Fruit fly (Drosophila melanogaster) whole organism, embryonic: ENCODE measurements around the gene Rad1.
A peak's percentile ranks its signal among the peaks of the same experiment; 100 is the strongest.

Source experiments
- Antp ChIP-seq: fragments of 200-800 bp; sonication (Bioruptor generic); optimal IDR thresholded peaks from 3 replicates; lab custom pipeline; 2016; ENCODE audit warnings: missing biosample characterization, missing genetic modification characterization
- Atf3 ChIP-seq: fragments of 200-800 bp; sonication (Bioruptor generic); optimal IDR thresholded peaks from 3 replicates; lab custom pipeline; 2016; ENCODE audit warnings: missing biosample characterization, missing genetic modification characterization
- B-H2 ChIP-seq: fragments of 200-800 bp; sonication (Bioruptor generic); optimal IDR thresholded peaks from 2 replicates; lab custom pipeline; 2018; ENCODE audit warnings: missing biosample characterization, mild to moderate bottlenecking, missing genetic modification characterization
- CG10147 ChIP-seq: fragments of 200-800 bp; sonication (Bioruptor generic); optimal IDR thresholded peaks from 2 replicates; lab custom pipeline; 2019; ENCODE audit warnings: missing biosample characterization, mild to moderate bottlenecking, missing genetic modification characterization, moderate library complexity
- CG10543 ChIP-seq: fragments of 200-800 bp; sonication (Bioruptor generic); optimal IDR thresholded peaks from 3 replicates; lab custom pipeline; 2017; ENCODE audit warnings: missing biosample characterization, mild to moderate bottlenecking, missing genetic modification characterization, moderate library complexity
- CG11504 ChIP-seq: fragments of 200-800 bp; sonication (Bioruptor generic); optimal IDR thresholded peaks from 3 replicates; lab custom pipeline; 2019; ENCODE audit warnings: missing biosample characterization, mild to moderate bottlenecking, missing genetic modification characterization, moderate library complexity
- CG12155 ChIP-seq: fragments of 200-800 bp; sonication (Bioruptor generic); optimal IDR thresholded peaks from 3 replicates; lab custom pipeline; 2016; ENCODE audit warnings: missing biosample characterization, missing genetic modification characterization
- CG12744 ChIP-seq: fragments of 200-800 bp; sonication (Bioruptor generic); optimal IDR thresholded peaks from 2 replicates; lab custom pipeline; 2016; ENCODE audit warnings: missing biosample characterization, missing genetic modification characterization
- CG13123 ChIP-seq: fragments of 200-800 bp; sonication (Bioruptor generic); optimal IDR thresholded peaks from 2 replicates; lab custom pipeline; 2016; ENCODE audit warnings: missing biosample characterization, missing genetic modification characterization
- CG13624 ChIP-seq: fragments of 200-800 bp; sonication (Bioruptor generic); optimal IDR thresholded peaks from 2 replicates; lab custom pipeline; 2016; ENCODE audit warnings: missing biosample characterization, missing genetic modification characterization
- CG14860 ChIP-seq: fragments of 200-800 bp; sonication (Bioruptor generic); IDR thresholded peaks from 3 replicates; pipeline ENCODE4 v1.3.6; 2022; ENCODE audit warnings: missing biosample characterization, missing genetic modification characterization; ENCODE audit not compliant: partially characterized antibody
- CG15269 ChIP-seq: fragments of 200-800 bp; sonication (Bioruptor generic); optimal IDR thresholded peaks from 2 replicates; lab custom pipeline; 2018; ENCODE audit warnings: missing biosample characterization, mild to moderate bottlenecking, missing genetic modification characterization, moderate library complexity
- CG15514 ChIP-seq: fragments of 200-800 bp; sonication (Bioruptor generic); optimal IDR thresholded peaks from 3 replicates; lab custom pipeline; 2017; ENCODE audit warnings: missing biosample characterization, missing genetic modification characterization, mild to moderate bottlenecking, moderate library complexity, missing genetic modification reagents
- CG15601 ChIP-seq: fragments of 200-800 bp; sonication (Bioruptor generic); optimal IDR thresholded peaks from 3 replicates; lab custom pipeline; 2019; ENCODE audit warnings: missing biosample characterization, mild to moderate bottlenecking, missing genetic modification characterization, moderate library complexity
- CG15696 ChIP-seq: fragments of 200-800 bp; sonication (Bioruptor generic); optimal IDR thresholded peaks from 2 replicates; lab custom pipeline; 2019; ENCODE audit warnings: missing biosample characterization, mild to moderate bottlenecking, missing genetic modification characterization, moderate library complexity
- CG1602 ChIP-seq: fragments of 200-800 bp; sonication (Bioruptor generic); optimal IDR thresholded peaks from 3 replicates; lab custom pipeline; 2016; ENCODE audit warnings: missing biosample characterization, missing genetic modification characterization
- CG2120 ChIP-seq: fragments of 200-800 bp; sonication (Bioruptor generic); optimal IDR thresholded peaks from 3 replicates; lab custom pipeline; 2016; ENCODE audit warnings: missing biosample characterization, missing genetic modification characterization
- CG31388 ChIP-seq: fragments of 200-800 bp; sonication (Bioruptor generic); optimal IDR thresholded peaks from 2 replicates; lab custom pipeline; 2016; ENCODE audit warnings: missing biosample characterization, missing genetic modification characterization
- CG31441 ChIP-seq: fragments of 200-800 bp; sonication (Bioruptor generic); IDR thresholded peaks from 2 replicates; pipeline ENCODE4 v1.3.6; 2022; ENCODE audit warnings: missing biosample characterization, missing genetic modification characterization
- CG6683 ChIP-seq: fragments of 200-800 bp; sonication (Bioruptor generic); optimal IDR thresholded peaks from 2 replicates; lab custom pipeline; 2017; ENCODE audit warnings: missing biosample characterization, mild to moderate bottlenecking, missing genetic modification characterization, missing genetic modification reagents
- CG7786 ChIP-seq: fragments of 200-800 bp; sonication (Bioruptor generic); optimal IDR thresholded peaks from 2 replicates; lab custom pipeline; 2016; ENCODE audit warnings: missing biosample characterization, missing genetic modification characterization
- CG7963 ChIP-seq: fragments of 200-800 bp; sonication (Bioruptor generic); IDR thresholded peaks from 3 replicates; pipeline ENCODE4 v1.3.6; 2022; ENCODE audit warnings: missing biosample characterization, missing genetic modification characterization; ENCODE audit not compliant: partially characterized antibody
- D ChIP-seq, 2 experiments: fragments of 200-800 bp in 1 of 2; fragments of >200 bp in 1 of 2; sonication (Bioruptor generic) in 1 of 2; optimal IDR thresholded peaks; 2 replicates in 1 of 2; 3 replicates in 1 of 2; lab custom pipeline; 2017; ENCODE audit warnings: mild to moderate bottlenecking in 1 of 2, missing biosample characterization in 1 of 2, missing genetic modification characterization in 1 of 2, missing genetic modification reagents in 1 of 2
- D19B ChIP-seq: fragments of 200-800 bp; sonication (Bioruptor generic); optimal IDR thresholded peaks from 2 replicates; lab custom pipeline; 2017; ENCODE audit warnings: missing biosample characterization, mild to moderate bottlenecking, missing genetic modification characterization
- Doc3 ChIP-seq: fragments of 200-800 bp; sonication (Bioruptor generic); IDR thresholded peaks from 3 replicates; pipeline ENCODE4 v1.3.6; 2022; ENCODE audit warnings: missing biosample characterization, missing genetic modification characterization; ENCODE audit not compliant: partially characterized antibody
- E2f2 ChIP-seq: fragments of 200-800 bp; sonication (Bioruptor generic); IDR thresholded peaks from 2 replicates; pipeline ENCODE4 v1.3.6; 2022; ENCODE audit warnings: missing biosample characterization, missing genetic modification characterization
- H15 ChIP-seq: fragments of 200-800 bp; sonication (Bioruptor generic); IDR thresholded peaks from 3 replicates; pipeline ENCODE4 v1.3.6; 2022; ENCODE audit warnings: missing biosample characterization, missing genetic modification characterization
- HHEX ChIP-seq: fragments of 200-800 bp; sonication (Bioruptor generic); optimal IDR thresholded peaks from 3 replicates; lab custom pipeline; 2017; ENCODE audit warnings: missing biosample characterization, mild to moderate bottlenecking, missing genetic modification characterization, missing genetic modification reagents
- HLH4C ChIP-seq: fragments of 200-800 bp; sonication (Bioruptor generic); IDR thresholded peaks from 3 replicates; pipeline ENCODE4 v1.3.6; 2022; ENCODE audit warnings: missing biosample characterization, missing genetic modification characterization; ENCODE audit not compliant: partially characterized antibody
- HmgD ChIP-seq: fragments of 200-800 bp; sonication (Bioruptor generic); optimal IDR thresholded peaks from 3 replicates; lab custom pipeline; 2016; ENCODE audit warnings: missing biosample characterization, missing genetic modification characterization
- HmgZ ChIP-seq: fragments of 200-800 bp; sonication (Bioruptor generic); optimal IDR thresholded peaks from 2 replicates; lab custom pipeline; 2018; ENCODE audit warnings: missing biosample characterization, mild to moderate bottlenecking, missing genetic modification characterization
- Hr51 ChIP-seq, 2 experiments: fragments of 200-800 bp; sonication (Bioruptor generic); optimal IDR thresholded peaks; 2 replicates in 1 of 2; 3 replicates in 1 of 2; lab custom pipeline; 2016 to 2018; ENCODE audit warnings: missing biosample characterization in 2 of 2, missing genetic modification characterization in 2 of 2, mild to moderate bottlenecking in 1 of 2, moderate library complexity in 1 of 2
- Lpt ChIP-seq: fragments of >200 bp; optimal IDR thresholded peaks from 2 replicates; lab custom pipeline; 2018; ENCODE audit warnings: missing biosample characterization, missing genetic modification characterization
- Myb ChIP-seq: fragments of 200-800 bp; sonication (Bioruptor generic); optimal IDR thresholded peaks from 2 replicates; lab custom pipeline; 2016; ENCODE audit warnings: missing biosample characterization, missing genetic modification characterization
- Optix ChIP-seq: fragments of 200-800 bp; sonication (Bioruptor generic); IDR thresholded peaks from 3 replicates; pipeline ENCODE4 v1.3.6; 2022; ENCODE audit warnings: missing biosample characterization, missing genetic modification characterization
- Xrp1 ChIP-seq: fragments of 200-800 bp; sonication (Bioruptor generic); IDR thresholded peaks from 2 replicates; pipeline ENCODE4 v1.3.6; 2022; ENCODE audit warnings: missing biosample characterization, missing genetic modification characterization
- caup ChIP-seq: fragments of 200-800 bp; sonication (Bioruptor generic); optimal IDR thresholded peaks from 3 replicates; lab custom pipeline; 2017; ENCODE audit warnings: missing biosample characterization, mild to moderate bottlenecking, missing genetic modification characterization, moderate library complexity; ENCODE audit not compliant: severe bottlenecking
- ci ChIP-seq: fragments of 200-800 bp; sonication (Bioruptor generic); IDR thresholded peaks from 3 replicates; pipeline ENCODE4 v1.3.6; 2022; ENCODE audit warnings: missing biosample characterization, missing genetic modification characterization
- crc ChIP-seq: fragments of 200-800 bp; sonication (Bioruptor generic); optimal IDR thresholded peaks from 2 replicates; lab custom pipeline; 2016; ENCODE audit warnings: missing biosample characterization, missing genetic modification characterization
- dmrt99B ChIP-seq: fragments of 200-800 bp; sonication (Bioruptor generic); optimal IDR thresholded peaks from 2 replicates; lab custom pipeline; 2018; ENCODE audit warnings: missing biosample characterization, mild to moderate bottlenecking, missing genetic modification characterization, moderate library complexity
- hbn ChIP-seq: fragments of 200-800 bp; sonication (Bioruptor generic); IDR thresholded peaks from 2 replicates; pipeline ENCODE4 v1.3.6; 2022; ENCODE audit warnings: missing biosample characterization, missing genetic modification characterization; ENCODE audit not compliant: partially characterized antibody
- lilli ChIP-seq: fragments of 200-800 bp; sonication (Bioruptor generic); optimal IDR thresholded peaks from 3 replicates; lab custom pipeline; 2016; ENCODE audit warnings: missing biosample characterization, missing genetic modification characterization
- pum ChIP-seq: fragments of 200-800 bp; sonication (Bioruptor generic); optimal IDR thresholded peaks from 2 replicates; lab custom pipeline; 2016; ENCODE audit warnings: missing biosample characterization, missing genetic modification characterization
- run ChIP-seq: fragments of 200-800 bp; sonication (Bioruptor generic); optimal IDR thresholded peaks from 3 replicates; lab custom pipeline; 2018; ENCODE audit warnings: missing biosample characterization, mild to moderate bottlenecking, missing genetic modification characterization
- sens-2 ChIP-seq: fragments of 200-800 bp; sonication (Bioruptor generic); IDR thresholded peaks from 2 replicates; pipeline ENCODE4 v1.3.6; 2022; ENCODE audit warnings: missing biosample characterization, missing genetic modification characterization
- slp2 ChIP-seq: fragments of 200-800 bp; sonication (Bioruptor generic); optimal IDR thresholded peaks from 2 replicates; lab custom pipeline; 2016; ENCODE audit warnings: missing biosample characterization, missing genetic modification characterization
- sna ChIP-seq: fragments of 200-800 bp; sonication (Bioruptor generic); IDR thresholded peaks from 2 replicates; pipeline ENCODE4 v1.3.6; 2022; ENCODE audit warnings: missing biosample characterization, missing genetic modification characterization; ENCODE audit not compliant: partially characterized antibody
- tup ChIP-seq: fragments of 200-800 bp; sonication (Bioruptor generic); optimal IDR thresholded peaks from 2 replicates; lab custom pipeline; 2016; ENCODE audit warnings: missing biosample characterization, mild to moderate bottlenecking, missing genetic modification characterization, moderate library complexity
- twi ChIP-seq: fragments of 200-800 bp; optimal IDR thresholded peaks from 2 replicates; lab custom pipeline; 2019; ENCODE audit warnings: missing biosample characterization, mild to moderate bottlenecking, missing genetic modification characterization, moderate library complexity
- zfh1 ChIP-seq: fragments of 200-800 bp; sonication (Bioruptor generic); IDR thresholded peaks from 3 replicates; pipeline ENCODE4 v1.3.6; 2022; ENCODE audit warnings: missing biosample characterization, missing genetic modification characterization

Gene Rad1

dm6 chr2L:2542491-2542890 is 32.4 kb downstream of the Rad1 start (continued):
- TF ChIP-seq CG14860 = no peak
- no peak for TF ChIP-seq HLH4C (GFP tag; lab: Robert Waterston, UW)
- TF ChIP-seq D (optimal IDR thresholded peaks at IDR 0.05; lab: Kevin White, UChicago) = no peak
- TF ChIP-seq D (GFP tag; optimal IDR thresholded peaks at IDR 0.05; lab: Kevin White, UChicago) = no peak
- no peak for TF ChIP-seq Myb (GFP tag; lab: Kevin White, UChicago)
- TF ChIP-seq hbn = no peak
- TF ChIP-seq CG15514 (GFP tag; lab: Kevin White, UChicago) = peak; percentile 31
- TF ChIP-seq caup (GFP tag; lab: Kevin White, UChicago) = no peak
- no peak for TF ChIP-seq crc (GFP tag; lab: Kevin White, UChicago)
- TF ChIP-seq HHEX (GFP tag; lab: Kevin White, UChicago) = no peak
- TF ChIP-seq HmgD (GFP tag; lab: Kevin White, UChicago) = no peak
- TF ChIP-seq H15 (GFP tag; lab: Robert Waterston, UW) = no peak
- TF ChIP-seq sna (GFP tag; lab: Robert Waterston, UW) = no peak
- TF ChIP-seq dmrt99B (tag; lab: Kevin White, UChicago) = peak; percentile 44
- TF ChIP-seq E2f2 = no peak
- no peak for TF ChIP-seq Antp (GFP tag; lab: Kevin White, UChicago)
- peak; percentile 42 for TF ChIP-seq CG11504
- 0 out of 2 replicates have a peak, but pooled peaks have one; percentile 24 for TF ChIP-seq CG31441
- peak in 1 of 2 experiments; percentile 31 for TF ChIP-seq Hr51 (GFP tag; optimal IDR thresholded peaks at IDR 0.05; lab: Kevin White, UChicago)
- TF ChIP-seq CG15696 (tag; lab: Kevin White, UChicago) = no peak
- TF ChIP-seq CG2120 (GFP tag; lab: Kevin White, UChicago) = peak; percentile 49
- no peak for TF ChIP-seq CG12155 (GFP tag; lab: Kevin White, UChicago)
- TF ChIP-seq twi (tag; lab: Kevin White, UChicago) = no peak
- TF ChIP-seq CG31388 = no peak
- no peak for TF ChIP-seq CG7963 (GFP tag; lab: Robert Waterston, UW)
- TF ChIP-seq CG1602 (GFP tag; lab: Kevin White, UChicago) = no peak
- TF ChIP-seq CG6683 (GFP tag; lab: Kevin White, UChicago) = no peak
- TF ChIP-seq slp2 (GFP tag; lab: Kevin White, UChicago) = no peak
- no peak for TF ChIP-seq Atf3 (GFP tag; lab: Kevin White, UChicago)
- TF ChIP-seq CG7786 = no peak
- no peak for TF ChIP-seq CG13624 (GFP tag; lab: Kevin White, UChicago)
- TF ChIP-seq CG10147 (GFP tag; lab: Kevin White, UChicago) = peak; percentile 7
- no peak for TF ChIP-seq Xrp1 (GFP tag; lab: Robert Waterston, UW)
- TF ChIP-seq CG13123 (GFP tag; lab: Kevin White, UChicago) = no peak
- no peak for TF ChIP-seq CG15601 (tag; lab: Kevin White, UChicago)
- no peak for TF ChIP-seq pum (GFP tag; lab: Kevin White, UChicago)
- no peak for TF ChIP-seq B-H2 (GFP tag; lab: Kevin White, UChicago)
- TF ChIP-seq zfh1 (GFP tag; lab: Robert Waterston, UW) = no peak
- no peak for TF ChIP-seq Lpt (GFP tag; lab: Kevin White, UChicago)
- no peak for TF ChIP-seq sens-2 (GFP tag; lab: Robert Waterston, UW)
- TF ChIP-seq tup (GFP tag; lab: Kevin White, UChicago) = no peak
- TF ChIP-seq ci (GFP tag; lab: Robert Waterston, UW) = no peak
- no peak for TF ChIP-seq run (tag; lab: Kevin White, UChicago)
- no peak for TF ChIP-seq HmgZ
- no peak for TF ChIP-seq Optix (GFP tag; lab: Robert Waterston, UW)
- no peak for TF ChIP-seq CG12744 (GFP tag; lab: Kevin White, UChicago)
- peak; percentile 38 for TF ChIP-seq CG15269
- TF ChIP-seq lilli = no peak
- no peak for TF ChIP-seq Doc3 (GFP tag; lab: Robert Waterston, UW)
- no peak for TF ChIP-seq CG10543 (GFP tag; lab: Kevin White, UChicago)
- no peak for TF ChIP-seq D19B (GFP tag; lab: Kevin White, UChicago)
